Worm (Caenorhabditis elegans) whole organism, late embryonic: ENCODE results near the gene atf-4.

Experiments
- ceh-9 ChIP-seq: sonication (generic microtip); optimal IDR thresholded peaks from 2 replicates; lab custom pipeline; 2016; ENCODE audit warnings: mild to moderate bottlenecking, missing genetic modification characterization, inconsistent platforms, missing compliant biosample characterization
- che-1 ChIP-seq: sonication (generic microtip); optimal IDR thresholded peaks from 2 replicates; lab custom pipeline; 2016; ENCODE audit warnings: mild to moderate bottlenecking, missing genetic modification characterization, missing compliant biosample characterization
- hlh-13 ChIP-seq: fragments of 200-800 bp; sonication (Bioruptor generic); optimal IDR thresholded peaks from 2 replicates; lab custom pipeline; 2018; ENCODE audit warnings: mild to moderate bottlenecking, missing genetic modification characterization, missing compliant biosample characterization
- nhr-11 ChIP-seq: fragments of 150-350 bp; optimal IDR thresholded peaks from 2 replicates; lab custom pipeline; 2014; ENCODE audit warnings: missing biosample characterization, missing genetic modification characterization
- npax-4 ChIP-seq: sonication (generic microtip); optimal IDR thresholded peaks from 2 replicates; lab custom pipeline; 2016; ENCODE audit warnings: missing genetic modification characterization, missing compliant biosample characterization

DNA sequence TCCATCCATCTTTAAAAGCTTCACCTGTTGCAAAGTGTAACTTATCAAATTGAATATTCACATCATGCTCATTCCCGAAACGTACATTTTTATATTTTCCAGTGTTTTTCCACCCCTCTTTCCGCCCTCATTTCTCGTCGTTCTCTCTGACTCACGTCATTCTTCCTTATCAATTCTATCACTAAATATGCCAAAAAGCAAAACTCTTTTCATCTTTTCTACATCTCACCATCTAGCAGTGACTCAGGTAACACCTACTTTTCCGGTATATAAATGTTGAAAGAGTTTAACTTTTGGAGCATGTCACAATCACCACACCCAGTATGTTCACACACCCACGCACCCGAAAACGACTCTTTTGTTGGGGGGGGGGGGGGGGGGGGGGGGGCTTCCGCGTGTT is 33.9 kb upstream of the atf-4 start:
- TF ChIP-seq npax-4: no peak
- no peak for TF ChIP-seq nhr-11 (tag; lab: Kevin White, UChicago)
- TF ChIP-seq hlh-13: no peak
- TF ChIP-seq che-1: no peak
- TF ChIP-seq ceh-9 (tag; lab: Kevin White, UChicago): no peak
